Fruit fly (Drosophila melanogaster) Kc167 (cell line): ENCODE measurements around the gene CG9733.

Experiments used
- Myc ChIP-seq: fragments of >200 bp; optimal IDR thresholded peaks from 2 replicates; lab custom pipeline; 2017; ENCODE audit warnings: missing external identifiers
- Sin3A ChIP-seq: fragments of >200 bp; optimal IDR thresholded peaks from 2 replicates; lab custom pipeline; 2018; ENCODE audit warnings: missing external identifiers
- h ChIP-seq: fragments of >200 bp; optimal IDR thresholded peaks from 3 replicates; lab custom pipeline; 2018; ENCODE audit warnings: missing external identifiers
- insv ChIP-seq: fragments of >200 bp; optimal IDR thresholded peaks from 3 replicates; lab custom pipeline; 2018; ENCODE audit warnings: missing external identifiers
- psq ChIP-seq: fragments of >200 bp; optimal IDR thresholded peaks from 2 replicates; lab custom pipeline; 2017; ENCODE audit warnings: missing external identifiers
- ttk ChIP-seq: sonication (Bioruptor generic); optimal IDR thresholded peaks from 2 replicates; lab custom pipeline; 2017; ENCODE audit warnings: missing external identifiers

DNA sequence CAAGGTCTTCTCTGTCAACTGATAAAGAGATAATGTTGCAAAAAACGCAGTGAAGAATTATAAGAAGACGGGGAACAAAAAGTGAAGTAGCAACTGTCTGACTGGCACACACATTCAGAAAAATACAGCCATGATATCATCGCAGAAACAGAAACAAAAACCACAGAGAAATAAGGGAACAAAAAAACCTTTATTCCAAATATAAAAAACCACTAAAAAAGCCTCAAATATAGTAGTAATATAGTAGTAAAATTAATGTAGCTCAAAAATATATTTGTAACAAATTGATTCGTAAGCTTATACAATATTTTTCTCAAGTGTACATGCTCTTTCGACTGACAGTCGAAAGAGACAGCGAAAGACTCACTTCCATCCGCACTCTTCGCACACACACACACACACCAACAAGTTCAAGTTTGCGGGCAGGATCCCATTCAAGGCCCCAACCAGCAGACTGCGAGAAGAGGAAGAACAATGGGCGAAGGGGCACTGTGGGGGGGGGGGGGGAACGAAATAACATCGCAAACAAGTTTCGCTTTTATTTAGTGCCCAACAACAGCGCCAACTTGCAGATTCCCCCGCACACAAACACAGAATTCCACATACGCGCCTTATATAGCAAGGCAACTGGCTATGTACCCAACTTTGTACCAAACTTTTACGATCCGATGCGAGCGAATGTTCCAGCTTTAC, 11.9 kb upstream of the CG9733 start:
- TF ChIP-seq h, result no peak
- TF ChIP-seq psq, result no peak
- no peak for TF ChIP-seq ttk (lab: Kevin White, UChicago)
- TF ChIP-seq Myc (lab: Kevin White, UChicago), result no peak
- no peak for TF ChIP-seq insv
- no peak for TF ChIP-seq Sin3A
